Worm (Caenorhabditis elegans): ENCODE results near the gene R144.6.
A peak's percentile ranks its signal among the peaks of the same experiment; 100 is the strongest.
"Not testable (repeated sequence)": the region's sequence is repeated elsewhere in the genome, so short reads cannot be mapped to it uniquely, and the experiment has no call there.

- peak; percentile 75 for TF ChIP-seq unc-86 (tag; optimal IDR thresholded peaks at IDR 0.05)
- TF ChIP-seq sox-4 (tag; optimal IDR thresholded peaks at IDR 0.05) = peak; percentile 75
- TF ChIP-seq ceh-22 (tag; optimal IDR thresholded peaks at IDR 0.05) = not testable (repeated sequence)
- peak; percentile 72 for TF ChIP-seq nfya-1 (tag; optimal IDR thresholded peaks at IDR 0.05)
These were observed 26.9 kb upstream of the R144.6 start for ce11 chrIII:5031375-5031836.

All from whole organism, late embryonic.